Fruit fly (Drosophila melanogaster): ENCODE measurements around the gene Pdss2.

Pdss2 gene

DNA sequence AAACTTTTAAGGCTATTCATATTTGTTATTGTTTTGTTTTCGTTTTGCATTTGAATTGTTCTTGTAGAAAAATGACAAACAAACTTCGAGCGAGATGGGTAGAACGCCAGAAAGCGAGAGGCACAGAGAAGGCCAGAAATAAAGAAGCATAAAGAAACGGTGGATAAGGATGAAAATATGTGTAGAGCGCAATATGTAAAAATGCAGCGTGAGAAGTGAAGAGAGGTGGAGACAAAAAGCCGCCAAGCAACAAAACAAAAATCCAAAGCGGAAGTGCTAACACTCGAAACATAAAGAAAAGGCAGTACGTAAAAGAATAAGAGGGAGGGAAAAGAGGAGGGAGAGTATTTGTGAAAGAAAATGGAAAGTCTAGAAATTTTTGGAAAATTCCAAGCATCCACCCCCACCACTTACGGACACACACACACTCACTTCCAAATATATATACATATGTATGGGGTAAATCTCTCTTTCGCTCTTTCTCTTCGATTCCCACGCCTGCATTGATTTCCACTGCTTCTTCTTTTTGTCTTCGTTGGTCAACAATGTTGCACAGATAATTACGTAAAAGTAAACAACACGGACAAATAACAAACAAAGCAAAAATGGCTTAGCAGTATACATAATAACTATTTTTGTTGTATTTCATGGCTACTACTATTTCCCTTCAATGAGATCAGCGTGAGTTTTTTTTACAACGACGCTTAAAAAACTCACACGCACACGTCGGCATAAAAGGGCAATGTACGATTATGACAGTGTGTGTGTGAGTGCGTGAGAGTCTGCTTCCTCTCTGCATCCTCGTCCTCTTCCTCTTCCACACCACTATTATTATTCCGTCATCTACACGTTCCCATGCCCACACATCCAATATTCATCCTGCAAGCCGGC lies 20.1 kb upstream of the Pdss2 start (continued):
- no peak for TF ChIP-seq CG7271 (tag; optimal IDR thresholded peaks at IDR 0.05)
- TF ChIP-seq CG4854 (GFP tag; optimal IDR thresholded peaks at IDR 0.05): no peak
- no peak for TF ChIP-seq NK7.1 (GFP tag; optimal IDR thresholded peaks at IDR 0.05)
- no peak for TF ChIP-seq exex (tag; optimal IDR thresholded peaks at IDR 0.05)
- TF ChIP-seq zfh2 (GFP tag; optimal IDR thresholded peaks at IDR 0.05): no peak
- no peak for TF ChIP-seq Chrac-16 (GFP tag; optimal IDR thresholded peaks at IDR 0.05)
- TF ChIP-seq sisA (GFP tag; IDR thresholded peaks at IDR 0.05): no peak
- no peak for TF ChIP-seq CG1647 (GFP tag; optimal IDR thresholded peaks at IDR 0.05)
- no peak for TF ChIP-seq CG7357 (GFP tag; IDR thresholded peaks at IDR 0.05)
- TF ChIP-seq lilli (GFP tag; optimal IDR thresholded peaks at IDR 0.05): peak; percentile 4
- TF ChIP-seq psq (GFP tag; optimal IDR thresholded peaks at IDR 0.05): peak; percentile 94
- TF ChIP-seq Dref (GFP tag; IDR thresholded peaks at IDR 0.05): no peak
- TF ChIP-seq maf-S (GFP tag; optimal IDR thresholded peaks at IDR 0.05): no peak
- TF ChIP-seq Sin3A (optimal IDR thresholded peaks at IDR 0.05): no peak
- TF ChIP-seq YL-1 (GFP tag; optimal IDR thresholded peaks at IDR 0.05): no peak
- no peak for TF ChIP-seq CG8765 (GFP tag; IDR thresholded peaks at IDR 0.05)
- TF ChIP-seq ro (GFP tag; IDR thresholded peaks at IDR 0.05): no peak
- TF ChIP-seq vfl (GFP tag; optimal IDR thresholded peaks at IDR 0.05): no peak
- TF ChIP-seq Dip3 (GFP tag; optimal IDR thresholded peaks at IDR 0.05): no peak
- TF ChIP-seq CG1602 (GFP tag; optimal IDR thresholded peaks at IDR 0.05): peak; percentile 38
- TF ChIP-seq CkIIα-i1 (GFP tag; IDR thresholded peaks at IDR 0.05): no peak
- no peak for TF ChIP-seq sna (GFP tag; IDR thresholded peaks at IDR 0.05; ENCODE audit: partially characterized antibody)
- TF ChIP-seq CG13287 (GFP tag; IDR thresholded peaks at IDR 0.05; ENCODE audit: partially characterized antibody): no peak
- TF ChIP-seq CG6791 (GFP tag; IDR thresholded peaks at IDR 0.05; ENCODE audit: partially characterized antibody): no peak
- TF ChIP-seq fd96Cb (tag; optimal IDR thresholded peaks at IDR 0.05): no peak
- no peak for TF ChIP-seq danr (GFP tag; IDR thresholded peaks at IDR 0.05)
- TF ChIP-seq Hr51 (GFP tag; optimal IDR thresholded peaks at IDR 0.05): no peak
- no peak for TF ChIP-seq CG17361 (GFP tag; IDR thresholded peaks at IDR 0.05)
- no peak for TF ChIP-seq Xbp1 (GFP tag; optimal IDR thresholded peaks at IDR 0.05)
- TF ChIP-seq CG5180 (GFP tag; optimal IDR thresholded peaks at IDR 0.05): no peak
- TF ChIP-seq CG15514 (GFP tag; optimal IDR thresholded peaks at IDR 0.05): no peak
- TF ChIP-seq Opbp (GFP tag; IDR thresholded peaks at IDR 0.05; ENCODE audit: partially characterized antibody): no peak
- TF ChIP-seq ken (GFP tag; IDR thresholded peaks at IDR 0.05): no peak
- no peak for TF ChIP-seq Ada2b (GFP tag; IDR thresholded peaks at IDR 0.05)
- no peak for TF ChIP-seq Deaf1 (tag; optimal IDR thresholded peaks at IDR 0.05)
- peak in 1 of 2 experiments; percentile 57 for TF ChIP-seq tll (GFP tag; optimal IDR thresholded peaks at IDR 0.05)
- no peak for TF ChIP-seq Bteb2 (GFP tag; optimal IDR thresholded peaks at IDR 0.05)
- TF ChIP-seq pan (optimal IDR thresholded peaks at IDR 0.05): no peak
- no peak for TF ChIP-seq pan (GFP tag; optimal IDR thresholded peaks at IDR 0.05 in 1 of 2, IDR thresholded peaks at IDR 0.05 in 1 of 2)
- TF ChIP-seq CG16813 (GFP tag; IDR thresholded peaks at IDR 0.05; ENCODE audit: partially characterized antibody): no peak
- no peak for TF ChIP-seq tx (GFP tag; optimal IDR thresholded peaks at IDR 0.05)
- no peak for TF ChIP-seq Meics (GFP tag; optimal IDR thresholded peaks at IDR 0.05)
- TF ChIP-seq NFAT (GFP tag; IDR thresholded peaks at IDR 0.05): no peak
- no peak for TF ChIP-seq pfk (GFP tag; optimal IDR thresholded peaks at IDR 0.05)
- TF ChIP-seq Ptx1 (GFP tag; IDR thresholded peaks at IDR 0.05): no peak
- no peak for TF ChIP-seq CG11696 (GFP tag; IDR thresholded peaks at IDR 0.05)
- TF ChIP-seq CG15011 (GFP tag; optimal IDR thresholded peaks at IDR 0.05): peak; percentile 2
- no peak for TF ChIP-seq sug (tag; optimal IDR thresholded peaks at IDR 0.05)
- no peak for TF ChIP-seq CG1024 (GFP tag; IDR thresholded peaks at IDR 0.05)
- no peak for TF ChIP-seq wdn (GFP tag; IDR thresholded peaks at IDR 0.05)
